Worm (Caenorhabditis elegans) whole organism, mixed stage, embryonic: Measurements from ENCODE around the gene dsl-5.

Source experiments
- M03D4.4 ChIP-seq: sonication (generic microtip); optimal IDR thresholded peaks from 2 replicates; lab custom pipeline; 2017; ENCODE audit warnings: mild to moderate bottlenecking, missing genetic modification characterization, missing compliant biosample characterization
- bed-3 ChIP-seq: fragments of 200-800 bp; sonication (Bioruptor generic); optimal IDR thresholded peaks from 3 replicates; lab custom pipeline; 2018; ENCODE audit warnings: mild to moderate bottlenecking, missing genetic modification characterization, moderate library complexity, missing compliant biosample characterization
- blmp-1 ChIP-seq: fragments of 150-350 bp; optimal IDR thresholded peaks from 2 replicates; lab custom pipeline; 2014; ENCODE audit warnings: missing biosample characterization, missing genetic modification characterization
- ceh-39 ChIP-seq: fragments of 150-350 bp; optimal IDR thresholded peaks from 2 replicates; lab custom pipeline; 2014; ENCODE audit warnings: missing biosample characterization, missing genetic modification characterization
- ceh-43 ChIP-seq: fragments of 200-800 bp; sonication (Bioruptor generic); optimal IDR thresholded peaks from 2 replicates; lab custom pipeline; 2018; ENCODE audit warnings: mild to moderate bottlenecking, missing genetic modification characterization, moderate library complexity, missing compliant biosample characterization
- ceh-83 ChIP-seq: fragments of 200-800 bp; sonication (Bioruptor generic); optimal IDR thresholded peaks from 2 replicates; lab custom pipeline; 2018; ENCODE audit warnings: mild to moderate bottlenecking, missing genetic modification characterization, missing compliant biosample characterization
- ces-1 ChIP-seq: fragments of 150-350 bp; optimal IDR thresholded peaks from 2 replicates; lab custom pipeline; 2014; ENCODE audit warnings: missing biosample characterization, missing genetic modification reagents, missing genetic modification characterization
- cnd-1 ChIP-seq: fragments of 200-800 bp; sonication (Bioruptor generic); optimal IDR thresholded peaks from 2 replicates; lab custom pipeline; 2018; ENCODE audit warnings: mild to moderate bottlenecking, missing genetic modification characterization, missing compliant biosample characterization
- drap-1 ChIP-seq: fragments of 200-800 bp; sonication (Bioruptor generic); optimal IDR thresholded peaks from 3 replicates; lab custom pipeline; 2018; ENCODE audit warnings: mild to moderate bottlenecking, missing genetic modification characterization, missing compliant biosample characterization
- elt-1 ChIP-seq: sonication (generic microtip); optimal IDR thresholded peaks from 2 replicates; lab custom pipeline; 2017; ENCODE audit warnings: missing genetic modification characterization, mild to moderate bottlenecking, missing compliant biosample characterization, antibody characterized with exemption, moderate library complexity, borderline replicate concordance; ENCODE audit not compliant: insufficient read depth
- elt-3 ChIP-seq: fragments of 150-350 bp; optimal IDR thresholded peaks from 2 replicates; lab custom pipeline; 2014; ENCODE audit warnings: missing biosample characterization, missing genetic modification characterization
- flh-1 ChIP-seq: fragments of 200-800 bp; sonication (Bioruptor generic); optimal IDR thresholded peaks from 2 replicates; lab custom pipeline; 2018; ENCODE audit warnings: mild to moderate bottlenecking, missing genetic modification characterization, moderate library complexity, missing compliant biosample characterization
- ham-2 ChIP-seq: fragments of 200-800 bp; sonication (Bioruptor generic); optimal IDR thresholded peaks from 2 replicates; lab custom pipeline; 2018; ENCODE audit warnings: mild to moderate bottlenecking, missing genetic modification characterization, missing compliant biosample characterization
- hlh-1 ChIP-seq: fragments of 150-350 bp; optimal IDR thresholded peaks from 2 replicates; lab custom pipeline; 2014; ENCODE audit warnings: missing biosample characterization, missing genetic modification reagents, missing genetic modification characterization
- lin-13 ChIP-seq: fragments of 150-350 bp; optimal IDR thresholded peaks from 2 replicates; lab custom pipeline; 2014; ENCODE audit warnings: missing biosample characterization, missing genetic modification characterization
- lin-32 ChIP-seq: fragments of 200-800 bp; sonication (Bioruptor generic); optimal IDR thresholded peaks from 2 replicates; lab custom pipeline; 2018; ENCODE audit warnings: mild to moderate bottlenecking, missing genetic modification characterization, missing compliant biosample characterization
- lsy-2 ChIP-seq: fragments of 150-350 bp; optimal IDR thresholded peaks from 2 replicates; lab custom pipeline; 2014; ENCODE audit warnings: missing biosample characterization, missing genetic modification characterization
- mab-5 ChIP-seq: fragments of 150-350 bp; optimal IDR thresholded peaks from 2 replicates; lab custom pipeline; 2014; ENCODE audit warnings: missing biosample characterization, missing genetic modification characterization
- mep-1 ChIP-seq: fragments of 150-350 bp; optimal IDR thresholded peaks from 2 replicates; lab custom pipeline; 2017; ENCODE audit warnings: missing biosample characterization, missing genetic modification reagents, missing genetic modification characterization, inconsistent platforms
- mls-2 ChIP-seq: sonication (generic microtip); optimal IDR thresholded peaks from 2 replicates; lab custom pipeline; 2016; ENCODE audit warnings: mild to moderate bottlenecking, missing genetic modification characterization, moderate library complexity, missing compliant biosample characterization
- nhr-12 ChIP-seq: fragments of 150-350 bp; optimal IDR thresholded peaks from 2 replicates; lab custom pipeline; 2014; ENCODE audit warnings: missing biosample characterization, missing genetic modification characterization
- nhr-2 ChIP-seq: fragments of 150-350 bp; optimal IDR thresholded peaks from 2 replicates; lab custom pipeline; 2014; ENCODE audit warnings: missing biosample characterization, missing genetic modification characterization
- nhr-237 ChIP-seq: fragments of 150-350 bp; optimal IDR thresholded peaks from 2 replicates; lab custom pipeline; 2014; ENCODE audit warnings: missing biosample characterization, missing genetic modification characterization
- nhr-28 ChIP-seq: fragments of 150-350 bp; optimal IDR thresholded peaks from 2 replicates; lab custom pipeline; 2014; ENCODE audit warnings: missing biosample characterization, missing genetic modification characterization
- nhr-76 ChIP-seq: sonication (generic microtip); optimal IDR thresholded peaks from 2 replicates; lab custom pipeline; 2017; ENCODE audit warnings: missing biosample characterization, missing genetic modification characterization
- pha-4 ChIP-seq: fragments of 150-350 bp; optimal IDR thresholded peaks from 2 replicates; lab custom pipeline; 2018; ENCODE audit warnings: missing biosample characterization, missing genetic modification reagents, missing genetic modification characterization
- sem-2 ChIP-seq: fragments of 200-800 bp; sonication (Bioruptor generic); optimal IDR thresholded peaks from 2 replicates; lab custom pipeline; 2018; ENCODE audit warnings: mild to moderate bottlenecking, missing genetic modification characterization, missing compliant biosample characterization
- snpc-4 ChIP-seq: fragments of 150-350 bp; optimal IDR thresholded peaks from 2 replicates; lab custom pipeline; 2014; ENCODE audit warnings: missing biosample characterization, missing genetic modification characterization
- sptf-1 ChIP-seq: sonication (generic microtip); optimal IDR thresholded peaks from 2 replicates; lab custom pipeline; 2017; ENCODE audit warnings: mild to moderate bottlenecking, missing genetic modification characterization, moderate library complexity, missing compliant biosample characterization
- tbx-8 ChIP-seq: fragments of 200-800 bp; sonication (Bioruptor generic); optimal IDR thresholded peaks from 2 replicates; lab custom pipeline; 2018; ENCODE audit warnings: mild to moderate bottlenecking, missing genetic modification characterization, moderate library complexity, missing compliant biosample characterization
- unc-120 ChIP-seq: sonication (generic microtip); optimal IDR thresholded peaks from 2 replicates; lab custom pipeline; 2017; ENCODE audit warnings: missing genetic modification characterization, missing compliant biosample characterization; ENCODE audit not compliant: poor library complexity, severe bottlenecking
- unc-39 ChIP-seq: fragments of 150-350 bp; optimal IDR thresholded peaks from 2 replicates; lab custom pipeline; 2014; ENCODE audit warnings: missing biosample characterization, missing genetic modification characterization
- unc-62 ChIP-seq: fragments of 150-350 bp; optimal IDR thresholded peaks from 2 replicates; lab custom pipeline; 2014; ENCODE audit warnings: missing biosample characterization, missing genetic modification reagents, missing genetic modification characterization
- zip-8 ChIP-seq: fragments of 150-350 bp; optimal IDR thresholded peaks from 2 replicates; lab custom pipeline; 2014; ENCODE audit warnings: missing biosample characterization, missing genetic modification characterization
- ztf-11 ChIP-seq: fragments of 150-350 bp; optimal IDR thresholded peaks from 2 replicates; lab custom pipeline; 2014; ENCODE audit warnings: missing biosample characterization, missing genetic modification characterization

dsl-5 gene

ce11 chrIV:11623759-11624287, 3.0 kb upstream of the dsl-5 start:
- TF ChIP-seq M03D4.4 (tag; lab: Kevin White, UChicago) (no peak), tbx-8 (GFP tag; lab: Kevin White, UChicago) (no peak), nhr-2 (tag; lab: Kevin White, UChicago) (no peak), ces-1 (no peak)

- no peak for TF ChIP-seq nhr-28 (tag; lab: Kevin White, UChicago)
- no peak for TF ChIP-seq nhr-237
- TF ChIP-seq elt-1 = no peak
- no peak for TF ChIP-seq pha-4
- TF ChIP-seq unc-62 (GFP tag; lab: Kevin White, UChicago) = no peak
- no peak for TF ChIP-seq ztf-11 (tag; lab: Kevin White, UChicago)
- TF ChIP-seq ces-1 = no peak
- no peak for TF ChIP-seq ham-2 (GFP tag; lab: Kevin White, UChicago)
- no peak for TF ChIP-seq ceh-39 (tag; lab: Kevin White, UChicago)
- no peak for TF ChIP-seq ceh-83 (GFP tag; lab: Kevin White, UChicago)
- no peak for TF ChIP-seq zip-8 (tag; lab: Kevin White, UChicago)
- TF ChIP-seq, all 35 proteins: peak for 0
Measured at ce11 chrIV:11623060-11623459, 2.3 kb upstream of the dsl-5 start, which contains the start of gene lys-4. lys-4 (minus strand) TSS chrIV:11623174.

ce11 chrIV:11622336-11622735, 1.5 kb upstream of the dsl-5 start:
- TF ChIP-seq ceh-39 (tag; lab: Kevin White, UChicago) (no peak), zip-8 (tag; lab: Kevin White, UChicago) (no peak), ceh-83 (GFP tag; lab: Kevin White, UChicago) (no peak), mep-1 (tag; lab: Kevin White, UChicago) (no peak), mls-2 (tag; lab: Kevin White, UChicago) (no peak), nhr-28 (tag; lab: Kevin White, UChicago) (no peak), elt-3 (tag; lab: Kevin White, UChicago) (no peak), lin-32 (GFP tag; lab: Kevin White, UChicago) (no peak), pha-4 (no peak), unc-39 (tag; lab: Kevin White, UChicago) (no peak), unc-62 (GFP tag; lab: Kevin White, UChicago) (no peak), blmp-1 (no peak), nhr-12 (tag; lab: Kevin White, UChicago) (no peak), M03D4.4 (tag; lab: Kevin White, UChicago) (no peak), ham-2 (GFP tag; lab: Kevin White, UChicago) (no peak), lsy-2 (no peak), nhr-2 (tag; lab: Kevin White, UChicago) (no peak), sptf-1 (no peak)

ce11 chrIV:11604909-11605308, 15.9 kb downstream of the dsl-5 start, which contains the start of the genes ragc-1 and Y24F12A.1:
ragc-1 (minus strand) TSS chrIV:11604933.
Y24F12A.1 (plus strand) TSS chrIV:11605254.
- TF ChIP-seq blmp-1 (no peak), nhr-2 (tag; lab: Kevin White, UChicago) (no peak), mls-2 (tag; lab: Kevin White, UChicago) (no peak), unc-39 (tag; lab: Kevin White, UChicago) (no peak), mep-1 (tag; lab: Kevin White, UChicago) (peak; percentile 75), flh-1 (peak; percentile 10), cnd-1 (no peak), ceh-83 (GFP tag; lab: Kevin White, UChicago) (no peak), nhr-12 (tag; lab: Kevin White, UChicago) (no peak), mab-5 (tag; lab: Kevin White, UChicago) (no peak), unc-62 (GFP tag; lab: Kevin White, UChicago) (no peak), snpc-4 (tag; lab: Kevin White, UChicago) (no peak), unc-120 (peak; percentile 19), lsy-2 (peak; percentile 42), sem-2 (peak; percentile 39), sptf-1 (peak; percentile 58), elt-3 (tag; lab: Kevin White, UChicago) (no peak), ceh-43 (GFP tag; lab: Kevin White, UChicago) (peak; percentile 69), bed-3 (GFP tag; lab: Kevin White, UChicago) (peak; percentile 42), ztf-11 (tag; lab: Kevin White, UChicago) (no peak), drap-1 (GFP tag; lab: Kevin White, UChicago) (no peak), elt-1 (peak; percentile 17), zip-8 (tag; lab: Kevin White, UChicago) (no peak), nhr-28 (tag; lab: Kevin White, UChicago) (no peak), hlh-1 (peak; percentile 71), ham-2 (GFP tag; lab: Kevin White, UChicago) (no peak), tbx-8 (GFP tag; lab: Kevin White, UChicago) (no peak), M03D4.4 (tag; lab: Kevin White, UChicago) (peak; percentile 57), nhr-76 (tag; lab: Kevin White, UChicago) (no peak), ceh-39 (tag; lab: Kevin White, UChicago) (no peak), lin-32 (GFP tag; lab: Kevin White, UChicago) (no peak), lin-13 (tag; lab: Kevin White, UChicago) (no peak), nhr-237 (peak; percentile 12), ces-1 (peak; percentile 40), pha-4 (peak; percentile 36)
